Fruit fly (Drosophila melanogaster): ENCODE measurements around the gene GstD11.

- TF ChIP-seq psq (optimal IDR thresholded peaks at IDR 0.05) (no peak), insv (optimal IDR thresholded peaks at IDR 0.05) (no peak), h (optimal IDR thresholded peaks at IDR 0.05) (no peak), Sin3A (optimal IDR thresholded peaks at IDR 0.05) (no peak), ttk (optimal IDR thresholded peaks at IDR 0.05) (no peak), Myc (optimal IDR thresholded peaks at IDR 0.05) (no peak)
Measured at dm6 chr3R:12381130-12381700, 1.9 kb upstream of the GstD11 start.

Measured in Kc167 (cell line).